Worm (Caenorhabditis elegans): Measurements from ENCODE around the gene C24A3.2.

DNA sequence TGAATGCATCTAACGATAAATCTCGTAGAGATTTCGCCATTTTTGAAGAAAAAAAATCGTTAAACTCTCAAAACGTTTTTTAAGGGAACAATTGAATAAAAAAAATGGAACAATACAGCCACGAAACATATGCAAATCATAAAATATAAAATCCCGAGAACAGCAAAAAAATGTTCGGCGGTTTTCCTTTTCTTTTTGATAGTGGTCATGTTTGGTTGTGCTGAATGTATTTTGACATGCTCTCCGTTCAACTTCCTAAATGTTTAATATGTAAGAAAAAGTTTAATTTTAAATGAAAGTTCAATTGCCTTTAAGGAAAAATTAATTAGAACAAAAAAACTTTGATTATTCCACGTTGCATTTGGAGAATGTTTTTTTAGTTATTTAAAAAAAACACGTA lies 13.1 kb downstream of the C24A3.2 start, which contains the start of gene C24A3.9:
- TF ChIP-seq pros-1 (tag; optimal IDR thresholded peaks at IDR 0.05) = no peak
- no peak for TF ChIP-seq pqm-1 (tag; optimal IDR thresholded peaks at IDR 0.05)
- no peak for TF ChIP-seq mec-3 (tag; optimal IDR thresholded peaks at IDR 0.05; ENCODE audit: borderline replicate concordance)
- TF ChIP-seq hlh-15 (tag; optimal IDR thresholded peaks at IDR 0.05) = no peak
- no peak for TF ChIP-seq ceh-6 (GFP tag; optimal IDR thresholded peaks at IDR 0.05)
- no peak for TF ChIP-seq tbx-2 (tag; optimal IDR thresholded peaks at IDR 0.05)
- TF ChIP-seq che-1 (tag; optimal IDR thresholded peaks at IDR 0.05) = no peak
- TF ChIP-seq F13H6.1 (tag; optimal IDR thresholded peaks at IDR 0.05) = no peak
- TF ChIP-seq nfya-1 (tag; optimal IDR thresholded peaks at IDR 0.05) = no peak
- TF ChIP-seq madf-2 (tag; optimal IDR thresholded peaks at IDR 0.05) = no peak
- TF ChIP-seq dmd-4 (tag; optimal IDR thresholded peaks at IDR 0.05; ENCODE audit: borderline replicate concordance) = no peak
- no peak for TF ChIP-seq lin-11 (tag; optimal IDR thresholded peaks at IDR 0.05)
- no peak for TF ChIP-seq sox-2 (GFP tag; IDR thresholded peaks at IDR 0.05)
- TF ChIP-seq rnt-1 (tag; optimal IDR thresholded peaks at IDR 0.05) = no peak

All from whole organism, late embryonic.